Worm (Caenorhabditis elegans) whole organism, L1 larva: ENCODE data around the gene adss-1.
A peak's percentile ranks its signal among the peaks of the same experiment; 100 is the strongest.

Experiments used
- C16A3.4 ChIP-seq: fragments of 150-350 bp; optimal IDR thresholded peaks from 2 replicates; lab custom pipeline; 2014; ENCODE audit warnings: missing biosample characterization, missing genetic modification characterization
- C34B4.2 ChIP-seq: sonication (generic microtip); optimal IDR thresholded peaks from 2 replicates; lab custom pipeline; 2017; ENCODE audit warnings: mild to moderate bottlenecking, missing genetic modification characterization, missing compliant biosample characterization
- Y116A8C.19 ChIP-seq: sonication (generic microtip); optimal IDR thresholded peaks from 2 replicates; lab custom pipeline; 2016; ENCODE audit warnings: missing compliant biosample characterization, missing genetic modification characterization, borderline replicate concordance
- aha-1 ChIP-seq: fragments of 150-350 bp; optimal IDR thresholded peaks from 2 replicates; lab custom pipeline; 2014; ENCODE audit warnings: missing biosample characterization, missing genetic modification characterization
- alr-1 ChIP-seq: fragments of 200-800 bp; sonication (Bioruptor generic); optimal IDR thresholded peaks from 2 replicates; lab custom pipeline; 2018; ENCODE audit warnings: borderline replicate concordance, mild to moderate bottlenecking, missing genetic modification characterization, missing compliant biosample characterization
- aly-2 ChIP-seq: fragments of 150-350 bp; optimal IDR thresholded peaks from 2 replicates; lab custom pipeline; 2014; ENCODE audit warnings: missing biosample characterization, missing genetic modification characterization
- ama-1 ChIP-seq: fragments of 150-350 bp; optimal IDR thresholded peaks from 2 replicates; lab custom pipeline; 2014
- ceh-8 ChIP-seq: fragments of 200-800 bp; sonication (Bioruptor generic); optimal IDR thresholded peaks from 2 replicates; lab custom pipeline; 2018; ENCODE audit warnings: mild to moderate bottlenecking, missing genetic modification characterization, moderate library complexity, missing compliant biosample characterization
- ceh-82 ChIP-seq, 3 experiments: fragments of 150-350 bp in 1 of 3; sonication (generic microtip) in 2 of 3; optimal IDR thresholded peaks; 2 replicates each; lab custom pipeline; 2014 to 2017; ENCODE audit warnings: missing biosample characterization in 3 of 3, missing genetic modification characterization in 3 of 3
- ceh-88 ChIP-seq: fragments of 200-800 bp; sonication (Bioruptor generic); IDR thresholded peaks from 2 replicates; pipeline ENCODE4 v1.3.6; 2022; ENCODE audit warnings: missing genetic modification characterization, missing compliant biosample characterization
- ces-1 ChIP-seq: fragments of 150-350 bp; optimal IDR thresholded peaks from 2 replicates; lab custom pipeline; 2014; ENCODE audit warnings: missing biosample characterization, missing genetic modification reagents, missing genetic modification characterization
- efl-1 ChIP-seq, 4 experiments: fragments of 150-350 bp; optimal IDR thresholded peaks in 3 of 4; peaks in 1 of 4; 1 replicate in 1 of 4; 2 replicates in 3 of 4; lab custom pipeline; 2014; ENCODE audit warnings: missing biosample characterization in 2 of 4, missing genetic modification characterization in 2 of 4, missing genetic modification reagents in 2 of 4
- efl-3 ChIP-seq: fragments of 200-800 bp; sonication (Bioruptor generic); optimal IDR thresholded peaks from 2 replicates; lab custom pipeline; 2018; ENCODE audit warnings: mild to moderate bottlenecking, missing genetic modification characterization, missing compliant biosample characterization
- elt-2 ChIP-seq: sonication (generic microtip); optimal IDR thresholded peaks from 2 replicates; lab custom pipeline; 2016; ENCODE audit warnings: missing genetic modification characterization, mild to moderate bottlenecking, inconsistent platforms, missing compliant biosample characterization, missing genetic modification reagents
- elt-3 ChIP-seq, 6 experiments: fragments of 150-350 bp in 1 of 6; sonication (generic microtip); optimal IDR thresholded peaks; 2 replicates each; lab custom pipeline; 2017 to 2018; ENCODE audit warnings: missing biosample characterization in 6 of 6, missing genetic modification characterization in 6 of 6, inconsistent platforms in 1 of 6
- fkh-4 ChIP-seq: sonication (generic microtip); optimal IDR thresholded peaks from 2 replicates; lab custom pipeline; 2016; ENCODE audit warnings: missing compliant biosample characterization, missing genetic modification characterization, borderline replicate concordance
- fos-1 ChIP-seq: fragments of 150-350 bp; optimal IDR thresholded peaks from 2 replicates; lab custom pipeline; 2014; ENCODE audit warnings: missing biosample characterization, missing genetic modification characterization
- hlh-4 ChIP-seq: sonication (generic microtip); optimal IDR thresholded peaks from 2 replicates; lab custom pipeline; 2016; ENCODE audit warnings: mild to moderate bottlenecking, missing genetic modification characterization, missing compliant biosample characterization
- hpl-2 ChIP-seq: fragments of 150-350 bp; optimal IDR thresholded peaks from 2 replicates; lab custom pipeline; 2014; ENCODE audit warnings: missing biosample characterization, missing genetic modification reagents, missing genetic modification characterization
- isw-1 ChIP-seq: fragments of 200-800 bp; sonication (Bioruptor generic); IDR thresholded peaks from 2 replicates; pipeline ENCODE4 v1.3.6; 2022; ENCODE audit warnings: missing genetic modification characterization, missing compliant biosample characterization
- lin-35 ChIP-seq, 2 experiments: fragments of 150-350 bp; optimal IDR thresholded peaks; 2 replicates each; lab custom pipeline; 2014; ENCODE audit warnings: missing biosample characterization in 2 of 2, missing genetic modification characterization in 2 of 2, missing genetic modification reagents in 2 of 2
- lsy-2 ChIP-seq, 2 experiments: fragments of 150-350 bp; optimal IDR thresholded peaks; 2 replicates each; lab custom pipeline; 2014; ENCODE audit warnings: missing biosample characterization in 2 of 2, missing genetic modification characterization in 2 of 2
- mef-2 ChIP-seq: fragments of 150-350 bp; optimal IDR thresholded peaks from 2 replicates; lab custom pipeline; 2014; ENCODE audit warnings: missing biosample characterization, missing genetic modification characterization
- mep-1 ChIP-seq: fragments of 150-350 bp; optimal IDR thresholded peaks from 2 replicates; lab custom pipeline; 2014; ENCODE audit warnings: missing biosample characterization, missing genetic modification characterization
- nhr-237 ChIP-seq: fragments of 150-350 bp; optimal IDR thresholded peaks from 2 replicates; lab custom pipeline; 2014; ENCODE audit warnings: missing biosample characterization, missing genetic modification characterization
- pqm-1 ChIP-seq: sonication (generic microtip); optimal IDR thresholded peaks from 3 replicates; lab custom pipeline; 2017; ENCODE audit warnings: missing biosample characterization, missing genetic modification characterization
- snu-23 ChIP-seq: sonication (generic microtip); optimal IDR thresholded peaks from 2 replicates; lab custom pipeline; 2016; ENCODE audit warnings: missing genetic modification characterization, missing compliant biosample characterization
- sox-4 ChIP-seq: sonication (generic microtip); optimal IDR thresholded peaks from 2 replicates; lab custom pipeline; 2016; ENCODE audit warnings: missing genetic modification characterization, missing compliant biosample characterization
- swsn-7 ChIP-seq: sonication (generic microtip); optimal IDR thresholded peaks from 2 replicates; lab custom pipeline; 2016; ENCODE audit warnings: missing genetic modification characterization, missing compliant biosample characterization
- tbx-2 ChIP-seq: sonication (generic microtip); optimal IDR thresholded peaks from 2 replicates; lab custom pipeline; 2016; ENCODE audit warnings: missing genetic modification characterization, missing compliant biosample characterization
- unc-62 ChIP-seq: fragments of 150-350 bp; optimal IDR thresholded peaks from 2 replicates; lab custom pipeline; 2014; ENCODE audit warnings: missing biosample characterization, missing genetic modification reagents, missing genetic modification characterization
- unc-86 ChIP-seq: sonication (generic microtip); optimal IDR thresholded peaks from 2 replicates; lab custom pipeline; 2016; ENCODE audit warnings: missing genetic modification characterization, missing compliant biosample characterization
- unc-98 ChIP-seq: fragments of 200-800 bp; sonication (Bioruptor generic); IDR thresholded peaks from 2 replicates; pipeline ENCODE4 v1.3.6; 2022; ENCODE audit warnings: missing genetic modification characterization, missing compliant biosample characterization
- xbp-1 ChIP-seq: sonication (generic microtip); optimal IDR thresholded peaks from 2 replicates; lab custom pipeline; 2016; ENCODE audit warnings: missing genetic modification characterization, missing compliant biosample characterization

adss-1 gene

ce11 chrV:4790368-4790767, 32.9 kb downstream of the adss-1 start, which contains the start of gene R02F11.12:
R02F11.12 (plus strand) TSS chrV:4790668.
- TF ChIP-seq lsy-2 (tag; optimal IDR thresholded peaks at IDR 0.05; lab: Kevin White, UChicago) (no peak), fos-1 (tag; lab: Kevin White, UChicago) (no peak), C16A3.4 (tag; lab: Kevin White, UChicago) (no peak), ceh-8 (no peak), nhr-237 (tag; lab: Kevin White, UChicago) (no peak), alr-1 (tag; lab: Kevin White, UChicago) (no peak), elt-2 (no peak), unc-62 (no peak), ama-1 (lab: Kevin White, UChicago) (no peak), aly-2 (no peak), pqm-1 (tag; lab: Kevin White, UChicago) (no peak), unc-98 (GFP tag; lab: Robert Waterston, UW) (no peak), xbp-1 (tag; lab: Kevin White, UChicago) (no peak)

ce11 chrV:4788823-4789222, 34.4 kb downstream of the adss-1 start, which contains the start of gene R02F11.10:
R02F11.10 (plus strand) TSS chrV:4789123.
- no peak for TF ChIP-seq C34B4.2 (tag; lab: Kevin White, UChicago)
- no peak for TF ChIP-seq Y116A8C.19
- no peak for TF ChIP-seq ceh-8
- TF ChIP-seq hlh-4 (tag; lab: Kevin White, UChicago): no peak
- TF ChIP-seq pqm-1 (tag; lab: Kevin White, UChicago): no peak
- TF ChIP-seq mep-1 (tag; lab: Kevin White, UChicago): no peak
- no peak for TF ChIP-seq elt-3 (tag; optimal IDR thresholded peaks at IDR 0.05; lab: Kevin White, UChicago)
- TF ChIP-seq swsn-7 (tag; lab: Kevin White, UChicago): no peak
- TF ChIP-seq aha-1 (tag; lab: Kevin White, UChicago): no peak

- TF ChIP-seq efl-1 (optimal IDR thresholded peaks at IDR 0.05; lab: Kevin White, UChicago) (no peak), efl-1 (GFP tag; optimal IDR thresholded peaks at IDR 0.05 in 1 of 2; lab: Kevin White, UChicago) (peak in 1 of 2 experiments; percentile 87), swsn-7 (tag; lab: Kevin White, UChicago) (no peak)
These were observed 35.4 kb downstream of the adss-1 start for ce11 chrV:4787836-4788235.

ce11 chrV:4787166-4787565, 36.1 kb downstream of the adss-1 start, which contains the start of gene R02F11.9:
R02F11.9 (plus strand) TSS chrV:4787466.
- TF ChIP-seq mef-2 (tag; lab: Kevin White, UChicago) (no peak), sox-4 (tag; lab: Kevin White, UChicago) (no peak), fkh-4 (tag; lab: Kevin White, UChicago) (no peak), isw-1 (GFP tag; lab: Robert Waterston, UW) (no peak), hlh-4 (tag; lab: Kevin White, UChicago) (no peak), ceh-88 (GFP tag; lab: Robert Waterston, UW) (no peak), elt-2 (no peak), lin-35 (GFP tag; optimal IDR thresholded peaks at IDR 0.05; lab: Kevin White, UChicago) (no peak), efl-1 (optimal IDR thresholded peaks at IDR 0.05; lab: Kevin White, UChicago) (no peak), efl-1 (GFP tag; optimal IDR thresholded peaks at IDR 0.05 in 1 of 2; lab: Kevin White, UChicago) (no peak)

DNA sequence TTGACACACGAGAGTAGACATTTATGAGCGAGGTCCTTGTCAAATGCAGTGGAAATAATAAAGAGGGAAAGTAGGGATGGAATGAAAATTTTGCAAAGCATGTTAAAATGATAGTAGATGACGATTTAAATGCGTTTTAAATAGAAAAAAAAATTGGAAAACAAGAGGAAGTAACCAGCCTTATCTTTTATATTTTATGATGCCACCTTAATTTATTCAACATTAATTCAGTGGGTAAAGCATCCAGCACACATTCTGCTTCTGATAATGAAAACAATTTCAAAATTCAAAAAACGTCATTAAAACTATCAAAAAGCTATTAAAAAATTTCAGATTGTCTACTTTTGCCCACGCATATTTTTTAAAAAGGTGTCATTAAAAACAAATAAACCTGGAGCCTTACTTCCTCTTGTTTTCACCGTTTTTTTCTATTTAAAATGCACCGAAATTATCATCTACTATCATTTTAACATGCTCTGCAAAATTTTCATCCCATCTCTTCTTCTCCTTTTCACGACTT, 37.8 kb downstream of the adss-1 start, which contains the start of the genes Y60C6A.2 and Y60C6A.3:
TSS of gene Y60C6A.2 (minus strand) at position 101 of the 520 bp plus-strand sequence.
TSS of gene Y60C6A.3 (plus strand) at position 470 of the 520 bp plus-strand sequence.
- TF ChIP-seq snu-23 (no peak), unc-86 (no peak), mep-1 (tag; lab: Kevin White, UChicago) (no peak), ceh-82 (tag; optimal IDR thresholded peaks at IDR 0.05; lab: Kevin White, UChicago) (no peak), hpl-2 (no peak), efl-3 (GFP tag; lab: Kevin White, UChicago) (no peak), elt-2 (no peak), ces-1 (GFP tag; lab: Kevin White, UChicago) (no peak), tbx-2 (no peak), ceh-88 (GFP tag; lab: Robert Waterston, UW) (no peak), alr-1 (tag; lab: Kevin White, UChicago) (no peak)
